Worm (Caenorhabditis elegans): ENCODE measurements around the gene slt-1.

slt-1 gene

ce11 chrX:14721098-14721497 is 47.0 kb downstream of the slt-1 start, which contains the start of gene F33C8.2:
F33C8.2 (plus strand) TSS chrX:14721398.
- TF ChIP-seq sma-9 (GFP tag; optimal IDR thresholded peaks at IDR 0.05) (no peak), sma-9 (tag; optimal IDR thresholded peaks at IDR 0.05) (no peak), alr-1 (tag; optimal IDR thresholded peaks at IDR 0.05) (no peak), fos-1 (tag; optimal IDR thresholded peaks at IDR 0.05) (no peak), nhr-25 (tag; optimal IDR thresholded peaks at IDR 0.05) (no peak), mdl-1 (tag; optimal IDR thresholded peaks at IDR 0.05) (no peak), aly-2 (tag; optimal IDR thresholded peaks at IDR 0.05) (no peak), lin-39 (tag; optimal IDR thresholded peaks at IDR 0.05) (no peak), nhr-10 (tag; optimal IDR thresholded peaks at IDR 0.05) (no peak), mbf-1 (tag; optimal IDR thresholded peaks at IDR 0.05) (no peak), ztf-1 (GFP tag; conservative IDR thresholded peaks at IDR 0.05) (no peak), nhr-237 (tag; optimal IDR thresholded peaks at IDR 0.05) (no peak), egl-27 (tag; optimal IDR thresholded peaks at IDR 0.05) (no peak)

ce11 chrX:14724935-14725334 is 50.8 kb downstream of the slt-1 start:
- TF ChIP-seq nhr-21 (tag; optimal IDR thresholded peaks at IDR 0.05) (no peak), unc-39 (tag; optimal IDR thresholded peaks at IDR 0.05) (no peak), dmd-4 (tag; optimal IDR thresholded peaks at IDR 0.05) (no peak), lin-11 (tag; optimal IDR thresholded peaks at IDR 0.05) (no peak), crh-2 (tag; optimal IDR thresholded peaks at IDR 0.05) (no peak), unc-62 (GFP tag; optimal IDR thresholded peaks at IDR 0.05) (no peak), nhr-23 (tag; optimal IDR thresholded peaks at IDR 0.05) (no peak), nhr-10 (tag; optimal IDR thresholded peaks at IDR 0.05) (no peak), Y55F3AM.14 (GFP tag; optimal IDR thresholded peaks at IDR 0.05) (no peak), mdl-1 (tag; optimal IDR thresholded peaks at IDR 0.05) (no peak), C34F6.9 (tag; optimal IDR thresholded peaks at IDR 0.05) (no peak), nhr-77 (tag; optimal IDR thresholded peaks at IDR 0.05) (no peak), sma-3 (GFP tag; optimal IDR thresholded peaks at IDR 0.05) (no peak), nhr-25 (tag; optimal IDR thresholded peaks at IDR 0.05) (no peak), nhr-129 (tag; optimal IDR thresholded peaks at IDR 0.05) (no peak), alr-1 (tag; optimal IDR thresholded peaks at IDR 0.05) (no peak)

- TF ChIP-seq nhr-237 (tag; optimal IDR thresholded peaks at IDR 0.05) (no peak), unc-39 (tag; optimal IDR thresholded peaks at IDR 0.05) (no peak), lin-11 (tag; optimal IDR thresholded peaks at IDR 0.05) (no peak), blmp-1 (tag; optimal IDR thresholded peaks at IDR 0.05; ENCODE audit: insufficient read depth) (no peak), nhr-129 (tag; optimal IDR thresholded peaks at IDR 0.05) (peak; percentile 20)
Observed at ce11 chrX:14729319-14729718, 55.2 kb downstream of the slt-1 start, which contains the start of gene tsp-8. tsp-8 (minus strand) TSS chrX:14729503.

ce11 chrX:14731828-14732331 is 57.8 kb downstream of the slt-1 start, which contains the start of gene F33C8.4:
F33C8.4 (plus strand) TSS chrX:14732281.
- no peak for TF ChIP-seq ceh-82 (tag; optimal IDR thresholded peaks at IDR 0.05)
- TF ChIP-seq nhr-129 (tag; optimal IDR thresholded peaks at IDR 0.05): peak; percentile 0
- TF ChIP-seq skn-1 (tag; optimal IDR thresholded peaks at IDR 0.05): no peak
- TF ChIP-seq F13H6.1 (tag; optimal IDR thresholded peaks at IDR 0.05): peak; percentile 47
- TF ChIP-seq zag-1 (tag; optimal IDR thresholded peaks at IDR 0.05): no peak
- TF ChIP-seq R02D3.7 (tag; optimal IDR thresholded peaks at IDR 0.05): no peak
- TF ChIP-seq sma-9 (GFP tag; optimal IDR thresholded peaks at IDR 0.05): peak; percentile 44
- no peak for TF ChIP-seq sma-9 (tag; optimal IDR thresholded peaks at IDR 0.05)

Measured in whole organism, L2 larva.